Worm (Caenorhabditis elegans) whole organism, mixed stage, embryonic: Measurements from ENCODE around the gene lips-3.

Experiments
- M03D4.4 ChIP-seq: sonication (generic microtip); optimal IDR thresholded peaks from 2 replicates; lab custom pipeline; 2017; ENCODE audit warnings: mild to moderate bottlenecking, missing genetic modification characterization, missing compliant biosample characterization
- bed-3 ChIP-seq: fragments of 200-800 bp; sonication (Bioruptor generic); optimal IDR thresholded peaks from 3 replicates; lab custom pipeline; 2018; ENCODE audit warnings: mild to moderate bottlenecking, missing genetic modification characterization, moderate library complexity, missing compliant biosample characterization
- blmp-1 ChIP-seq: fragments of 150-350 bp; optimal IDR thresholded peaks from 2 replicates; lab custom pipeline; 2014; ENCODE audit warnings: missing biosample characterization, missing genetic modification characterization
- ceh-39 ChIP-seq: fragments of 150-350 bp; optimal IDR thresholded peaks from 2 replicates; lab custom pipeline; 2014; ENCODE audit warnings: missing biosample characterization, missing genetic modification characterization
- ceh-43 ChIP-seq: fragments of 200-800 bp; sonication (Bioruptor generic); optimal IDR thresholded peaks from 2 replicates; lab custom pipeline; 2018; ENCODE audit warnings: mild to moderate bottlenecking, missing genetic modification characterization, moderate library complexity, missing compliant biosample characterization
- cnd-1 ChIP-seq: fragments of 200-800 bp; sonication (Bioruptor generic); optimal IDR thresholded peaks from 2 replicates; lab custom pipeline; 2018; ENCODE audit warnings: mild to moderate bottlenecking, missing genetic modification characterization, missing compliant biosample characterization
- drap-1 ChIP-seq: fragments of 200-800 bp; sonication (Bioruptor generic); optimal IDR thresholded peaks from 3 replicates; lab custom pipeline; 2018; ENCODE audit warnings: mild to moderate bottlenecking, missing genetic modification characterization, missing compliant biosample characterization
- elt-3 ChIP-seq: fragments of 150-350 bp; optimal IDR thresholded peaks from 2 replicates; lab custom pipeline; 2014; ENCODE audit warnings: missing biosample characterization, missing genetic modification characterization
- flh-1 ChIP-seq: fragments of 200-800 bp; sonication (Bioruptor generic); optimal IDR thresholded peaks from 2 replicates; lab custom pipeline; 2018; ENCODE audit warnings: mild to moderate bottlenecking, missing genetic modification characterization, moderate library complexity, missing compliant biosample characterization
- hlh-1 ChIP-seq: fragments of 150-350 bp; optimal IDR thresholded peaks from 2 replicates; lab custom pipeline; 2014; ENCODE audit warnings: missing biosample characterization, missing genetic modification reagents, missing genetic modification characterization
- lin-13 ChIP-seq: fragments of 150-350 bp; optimal IDR thresholded peaks from 2 replicates; lab custom pipeline; 2014; ENCODE audit warnings: missing biosample characterization, missing genetic modification characterization
- lin-32 ChIP-seq: fragments of 200-800 bp; sonication (Bioruptor generic); optimal IDR thresholded peaks from 2 replicates; lab custom pipeline; 2018; ENCODE audit warnings: mild to moderate bottlenecking, missing genetic modification characterization, missing compliant biosample characterization
- lsy-2 ChIP-seq: fragments of 150-350 bp; optimal IDR thresholded peaks from 2 replicates; lab custom pipeline; 2014; ENCODE audit warnings: missing biosample characterization, missing genetic modification characterization
- mab-5 ChIP-seq: fragments of 150-350 bp; optimal IDR thresholded peaks from 2 replicates; lab custom pipeline; 2014; ENCODE audit warnings: missing biosample characterization, missing genetic modification characterization
- mep-1 ChIP-seq: fragments of 150-350 bp; optimal IDR thresholded peaks from 2 replicates; lab custom pipeline; 2017; ENCODE audit warnings: missing biosample characterization, missing genetic modification reagents, missing genetic modification characterization, inconsistent platforms
- mls-2 ChIP-seq: sonication (generic microtip); optimal IDR thresholded peaks from 2 replicates; lab custom pipeline; 2016; ENCODE audit warnings: mild to moderate bottlenecking, missing genetic modification characterization, moderate library complexity, missing compliant biosample characterization
- nhr-12 ChIP-seq: fragments of 150-350 bp; optimal IDR thresholded peaks from 2 replicates; lab custom pipeline; 2014; ENCODE audit warnings: missing biosample characterization, missing genetic modification characterization
- nhr-237 ChIP-seq: fragments of 150-350 bp; optimal IDR thresholded peaks from 2 replicates; lab custom pipeline; 2014; ENCODE audit warnings: missing biosample characterization, missing genetic modification characterization
- nhr-28 ChIP-seq: fragments of 150-350 bp; optimal IDR thresholded peaks from 2 replicates; lab custom pipeline; 2014; ENCODE audit warnings: missing biosample characterization, missing genetic modification characterization
- nhr-76 ChIP-seq: sonication (generic microtip); optimal IDR thresholded peaks from 2 replicates; lab custom pipeline; 2017; ENCODE audit warnings: missing biosample characterization, missing genetic modification characterization
- pha-4 ChIP-seq: fragments of 150-350 bp; optimal IDR thresholded peaks from 2 replicates; lab custom pipeline; 2018; ENCODE audit warnings: missing biosample characterization, missing genetic modification reagents, missing genetic modification characterization
- sem-2 ChIP-seq: fragments of 200-800 bp; sonication (Bioruptor generic); optimal IDR thresholded peaks from 2 replicates; lab custom pipeline; 2018; ENCODE audit warnings: mild to moderate bottlenecking, missing genetic modification characterization, missing compliant biosample characterization
- snpc-4 ChIP-seq: fragments of 150-350 bp; optimal IDR thresholded peaks from 2 replicates; lab custom pipeline; 2014; ENCODE audit warnings: missing biosample characterization, missing genetic modification characterization
- sptf-1 ChIP-seq: sonication (generic microtip); optimal IDR thresholded peaks from 2 replicates; lab custom pipeline; 2017; ENCODE audit warnings: mild to moderate bottlenecking, missing genetic modification characterization, moderate library complexity, missing compliant biosample characterization
- tbx-8 ChIP-seq: fragments of 200-800 bp; sonication (Bioruptor generic); optimal IDR thresholded peaks from 2 replicates; lab custom pipeline; 2018; ENCODE audit warnings: mild to moderate bottlenecking, missing genetic modification characterization, moderate library complexity, missing compliant biosample characterization
- unc-120 ChIP-seq: sonication (generic microtip); optimal IDR thresholded peaks from 2 replicates; lab custom pipeline; 2017; ENCODE audit warnings: missing genetic modification characterization, missing compliant biosample characterization; ENCODE audit not compliant: poor library complexity, severe bottlenecking
- unc-62 ChIP-seq: fragments of 150-350 bp; optimal IDR thresholded peaks from 2 replicates; lab custom pipeline; 2014; ENCODE audit warnings: missing biosample characterization, missing genetic modification reagents, missing genetic modification characterization
- zip-8 ChIP-seq: fragments of 150-350 bp; optimal IDR thresholded peaks from 2 replicates; lab custom pipeline; 2014; ENCODE audit warnings: missing biosample characterization, missing genetic modification characterization
- ztf-11 ChIP-seq: fragments of 150-350 bp; optimal IDR thresholded peaks from 2 replicates; lab custom pipeline; 2014; ENCODE audit warnings: missing biosample characterization, missing genetic modification characterization

Gene lips-3

ce11 chrIII:4626148-4626922 is 10.0 kb downstream of the lips-3 start:
- TF ChIP-seq snpc-4 (tag; lab: Kevin White, UChicago) (no peak), drap-1 (GFP tag; lab: Kevin White, UChicago) (peak; percentile 28), cnd-1 (peak; percentile 37), M03D4.4 (tag; lab: Kevin White, UChicago) (peak; percentile 52), sem-2 (peak; percentile 53)

DNA sequence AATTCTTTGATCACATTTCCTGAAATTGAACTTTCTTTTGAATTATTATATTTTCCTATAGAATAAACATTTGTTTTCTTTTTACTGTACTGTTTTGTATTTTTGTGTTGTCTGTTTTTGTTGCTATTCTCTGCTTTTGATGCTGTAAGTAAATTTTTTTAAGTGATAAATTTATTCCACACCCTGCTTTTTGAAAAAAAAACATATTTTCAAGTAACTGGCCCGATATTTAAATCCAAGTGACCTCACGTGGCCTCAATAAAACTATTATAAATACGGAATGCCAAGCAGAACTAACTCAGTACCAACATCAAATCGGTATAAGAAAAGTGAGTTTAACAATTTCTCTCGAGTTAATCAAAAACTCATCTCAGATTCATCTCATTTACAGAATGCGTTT is 11.8 kb downstream of the lips-3 start, which contains the start of gene clec-151:
TSS of gene clec-151 (plus strand) at position 301 of the 400 bp plus-strand sequence.
- no peak for TF ChIP-seq tbx-8 (GFP tag; lab: Kevin White, UChicago)
- TF ChIP-seq lin-32 (GFP tag; lab: Kevin White, UChicago): no peak
- TF ChIP-seq nhr-28 (tag; lab: Kevin White, UChicago): no peak
- TF ChIP-seq ztf-11: no peak
- no peak for TF ChIP-seq flh-1
- TF ChIP-seq elt-3: no peak
- no peak for TF ChIP-seq drap-1 (GFP tag; lab: Kevin White, UChicago)
- TF ChIP-seq mab-5 (tag; lab: Kevin White, UChicago): no peak
- no peak for TF ChIP-seq zip-8 (tag; lab: Kevin White, UChicago)
- no peak for TF ChIP-seq unc-62
- no peak for TF ChIP-seq sptf-1 (tag; lab: Kevin White, UChicago)
- no peak for TF ChIP-seq nhr-76 (tag; lab: Kevin White, UChicago)
- TF ChIP-seq ceh-39 (tag; lab: Kevin White, UChicago): no peak
- TF ChIP-seq nhr-12 (tag; lab: Kevin White, UChicago): no peak
- TF ChIP-seq blmp-1 (tag; lab: Kevin White, UChicago): no peak
- no peak for TF ChIP-seq pha-4 (tag; lab: Kevin White, UChicago)
- TF ChIP-seq unc-120: no peak
- TF ChIP-seq ceh-43: no peak

DNA sequence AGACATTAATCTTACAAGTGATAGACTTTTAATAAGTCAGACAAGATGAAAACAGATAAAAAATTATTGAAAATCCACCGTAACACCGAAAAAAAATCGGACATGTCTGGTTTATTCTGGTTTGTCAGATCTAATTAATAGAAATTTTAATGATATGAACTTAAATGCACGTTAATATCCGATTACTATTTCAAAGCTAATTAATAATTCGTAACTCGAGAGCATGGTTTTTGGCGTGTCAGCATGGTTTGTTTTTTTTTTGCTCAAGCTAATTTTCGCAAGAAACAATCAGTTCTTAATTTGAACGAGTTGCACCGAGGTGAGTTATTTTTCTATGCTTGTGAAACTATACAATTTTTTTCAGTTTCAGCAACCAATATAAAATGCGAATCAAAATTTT is 18.6 kb downstream of the lips-3 start, which contains the start of gene clec-153:
TSS of gene clec-153 (plus strand) at position 301 of the 400 bp plus-strand sequence.
- TF ChIP-seq nhr-76 (tag; lab: Kevin White, UChicago): no peak
- no peak for TF ChIP-seq lsy-2 (tag; lab: Kevin White, UChicago)

DNA sequence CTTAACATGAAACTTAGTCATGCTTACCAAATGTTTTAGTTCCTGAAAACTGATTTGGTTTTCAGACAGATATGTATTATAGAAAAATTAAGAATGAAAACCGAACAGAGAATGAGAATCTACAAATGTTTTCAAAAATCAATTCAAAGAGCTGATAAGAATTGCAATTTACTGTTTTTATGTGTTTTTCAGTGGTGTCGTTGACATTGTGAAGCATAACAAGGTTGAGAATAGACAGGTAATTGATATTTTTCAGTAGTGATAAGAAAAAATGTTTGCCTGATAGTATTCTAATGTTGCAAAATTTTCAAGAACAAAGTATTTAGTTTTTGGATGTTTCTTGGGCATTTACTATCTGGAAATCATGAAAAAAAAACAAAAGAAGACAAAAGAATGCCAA is 26.9 kb downstream of the lips-3 start, which contains the start of gene pfas-1:
TSS of gene pfas-1 (minus strand) at position 49 of the 400 bp plus-strand sequence.
- TF ChIP-seq sptf-1 (tag; lab: Kevin White, UChicago): no peak
- TF ChIP-seq ztf-11: no peak
- no peak for TF ChIP-seq snpc-4 (tag; lab: Kevin White, UChicago)
- no peak for TF ChIP-seq elt-3
- TF ChIP-seq nhr-28 (tag; lab: Kevin White, UChicago): no peak
- no peak for TF ChIP-seq lin-32 (GFP tag; lab: Kevin White, UChicago)
- TF ChIP-seq M03D4.4 (tag; lab: Kevin White, UChicago): no peak
- no peak for TF ChIP-seq tbx-8 (GFP tag; lab: Kevin White, UChicago)
- TF ChIP-seq zip-8 (tag; lab: Kevin White, UChicago): no peak
- TF ChIP-seq nhr-76 (tag; lab: Kevin White, UChicago): no peak
- TF ChIP-seq mls-2: no peak
- no peak for TF ChIP-seq blmp-1 (tag; lab: Kevin White, UChicago)
- TF ChIP-seq lsy-2 (tag; lab: Kevin White, UChicago): no peak
- TF ChIP-seq pha-4 (tag; lab: Kevin White, UChicago): no peak
- no peak for TF ChIP-seq flh-1
- no peak for TF ChIP-seq lin-13
- TF ChIP-seq, all 35 proteins: peak for 0

ce11 chrIII:4646246-4646645 is 29.9 kb downstream of the lips-3 start, which contains the start of gene pqn-29:
TSS of gene pqn-29 (minus strand) at chrIII:4646346.
- no peak for TF ChIP-seq lin-13
- TF ChIP-seq mls-2: no peak
- no peak for TF ChIP-seq bed-3
- TF ChIP-seq mep-1: no peak
- TF ChIP-seq lin-32 (GFP tag; lab: Kevin White, UChicago): no peak
- no peak for TF ChIP-seq nhr-12 (tag; lab: Kevin White, UChicago)

ce11 chrIII:4647341-4647740 is 31.0 kb downstream of the lips-3 start:
- no peak for TF ChIP-seq ceh-39 (tag; lab: Kevin White, UChicago)
- TF ChIP-seq mls-2: no peak
- TF ChIP-seq drap-1 (GFP tag; lab: Kevin White, UChicago): no peak
- TF ChIP-seq lin-13: no peak
- no peak for TF ChIP-seq unc-62
- no peak for TF ChIP-seq lsy-2 (tag; lab: Kevin White, UChicago)
- TF ChIP-seq tbx-8 (GFP tag; lab: Kevin White, UChicago): no peak
- TF ChIP-seq mep-1: no peak
- TF ChIP-seq bed-3: no peak
- no peak for TF ChIP-seq sem-2
- no peak for TF ChIP-seq sptf-1 (tag; lab: Kevin White, UChicago)
- no peak for TF ChIP-seq lin-32 (GFP tag; lab: Kevin White, UChicago)
- no peak for TF ChIP-seq ceh-43
- no peak for TF ChIP-seq hlh-1 (tag; lab: Kevin White, UChicago)
- TF ChIP-seq M03D4.4 (tag; lab: Kevin White, UChicago): no peak
- no peak for TF ChIP-seq pha-4 (tag; lab: Kevin White, UChicago)
- no peak for TF ChIP-seq nhr-237 (tag; lab: Kevin White, UChicago)
- TF ChIP-seq cnd-1: no peak
